Fruit fly (Drosophila melanogaster): ENCODE measurements around the gene KrT95D.
A peak's percentile ranks its signal among the peaks of the same experiment; 100 is the strongest.

KrT95D gene

dm6 chr3R:24037538-24038265 is 6.1 kb upstream of the KrT95D start, which contains the start of gene spas (continued):
- TF ChIP-seq CG2116 (GFP tag; optimal IDR thresholded peaks at IDR 0.05) = peak; percentile 63
- peak; percentile 77 for TF ChIP-seq Atf3 (GFP tag; optimal IDR thresholded peaks at IDR 0.05)
- peak; percentile 95 for TF ChIP-seq Sry-δ (GFP tag; optimal IDR thresholded peaks at IDR 0.05)
- peak; percentile 80 for TF ChIP-seq chn (GFP tag; optimal IDR thresholded peaks at IDR 0.05)
- TF ChIP-seq CG9876 (GFP tag; optimal IDR thresholded peaks at IDR 0.05) = peak; percentile 31
- TF ChIP-seq Sry-β (GFP tag; optimal IDR thresholded peaks at IDR 0.05) = peak; percentile 96
- peak; percentile 23; the same call in 1 of the 3 replicates for TF ChIP-seq CG6175 (GFP tag; IDR thresholded peaks at IDR 0.05)
- TF ChIP-seq CG17385 (GFP tag; optimal IDR thresholded peaks at IDR 0.05) = peak; percentile 26
- TF ChIP-seq CG2678 (tag; optimal IDR thresholded peaks at IDR 0.05) = peak; percentile 63
- no peak for TF ChIP-seq Sox100B (GFP tag; optimal IDR thresholded peaks at IDR 0.05)
- TF ChIP-seq peb (GFP tag; IDR thresholded peaks at IDR 0.05) = peak; percentile 63
- TF ChIP-seq CG4282 (GFP tag; optimal IDR thresholded peaks at IDR 0.05) = no peak
- peak; percentile 49 for TF ChIP-seq CG7372 (GFP tag; IDR thresholded peaks at IDR 0.05)
- peak; percentile 85 for TF ChIP-seq jumu (GFP tag; optimal IDR thresholded peaks at IDR 0.05)
- no peak for TF ChIP-seq CTCF (GFP tag; optimal IDR thresholded peaks at IDR 0.05)
- peak; percentile 76 for TF ChIP-seq mld (GFP tag; IDR thresholded peaks at IDR 0.05; ENCODE audit: partially characterized antibody)
- TF ChIP-seq CG30020 (tag; optimal IDR thresholded peaks at IDR 0.05) = peak; percentile 65
- peak; percentile 69 for TF ChIP-seq CG2712 (tag; optimal IDR thresholded peaks at IDR 0.05)
- TF ChIP-seq Hr3 (GFP tag; optimal IDR thresholded peaks at IDR 0.05) = peak; percentile 82
- TF ChIP-seq dpn (GFP tag; optimal IDR thresholded peaks at IDR 0.05) = peak; percentile 69 to 79
- no peak for TF ChIP-seq CG31365 (tag; optimal IDR thresholded peaks at IDR 0.05)
- peak; percentile 7 for TF ChIP-seq D19B (GFP tag; optimal IDR thresholded peaks at IDR 0.05)
- TF ChIP-seq CG34224 (GFP tag; IDR thresholded peaks at IDR 0.05; ENCODE audit: partially characterized antibody) = peak; percentile 86
- TF ChIP-seq CG13296 (GFP tag; optimal IDR thresholded peaks at IDR 0.05) = peak; percentile 37
- TF ChIP-seq fd64A (GFP tag; optimal IDR thresholded peaks at IDR 0.05) = no peak
- peak; percentile 34 for TF ChIP-seq caup (GFP tag; optimal IDR thresholded peaks at IDR 0.05; ENCODE audit: severe bottlenecking)
- TF ChIP-seq CG11398 (GFP tag; optimal IDR thresholded peaks at IDR 0.05) = peak; percentile 42
- peak; percentile 22 for TF ChIP-seq schlank (tag; optimal IDR thresholded peaks at IDR 0.05)
- no peak for TF ChIP-seq so (GFP tag; IDR thresholded peaks at IDR 0.05)
- no peak for TF ChIP-seq CG5180 (GFP tag; optimal IDR thresholded peaks at IDR 0.05)
- TF ChIP-seq vnd (GFP tag; IDR thresholded peaks at IDR 0.05; ENCODE audit: partially characterized antibody) = peak; percentile 96
- peak; percentile 78 for TF ChIP-seq dmrt11E (tag; optimal IDR thresholded peaks at IDR 0.05)
- TF ChIP-seq CG10565 (GFP tag; optimal IDR thresholded peaks at IDR 0.05) = no peak
- TF ChIP-seq Xbp1 (GFP tag; optimal IDR thresholded peaks at IDR 0.05) = peak; percentile 65
- peak; percentile 65 for TF ChIP-seq da (GFP tag; optimal IDR thresholded peaks at IDR 0.05)
- peak; percentile 75 for TF ChIP-seq bab2 (GFP tag; optimal IDR thresholded peaks at IDR 0.05)
- no peak for TF ChIP-seq tio (GFP tag; optimal IDR thresholded peaks at IDR 0.05)
- peak; percentile 45 for TF ChIP-seq vfl (GFP tag; optimal IDR thresholded peaks at IDR 0.05)
- TF ChIP-seq Sox102F (GFP tag; optimal IDR thresholded peaks at IDR 0.05) = no peak
- TF ChIP-seq pho (GFP tag; optimal IDR thresholded peaks at IDR 0.05) = peak; percentile 83
- TF ChIP-seq amos (GFP tag; IDR thresholded peaks at IDR 0.05; ENCODE audit: partially characterized antibody) = peak; percentile 96
- peak; percentile 57 for TF ChIP-seq ems (GFP tag; optimal IDR thresholded peaks at IDR 0.05)
- peak; percentile 92 for TF ChIP-seq CG14860 (GFP tag; IDR thresholded peaks at IDR 0.05; ENCODE audit: partially characterized antibody)
- TF ChIP-seq hbn (GFP tag; IDR thresholded peaks at IDR 0.05; ENCODE audit: partially characterized antibody) = peak; percentile 94
- no peak for TF ChIP-seq TFAM (GFP tag; optimal IDR thresholded peaks at IDR 0.05)
- TF ChIP-seq Antp (GFP tag; optimal IDR thresholded peaks at IDR 0.05) = peak; percentile 70
- TF ChIP-seq CG6813 (GFP tag; optimal IDR thresholded peaks at IDR 0.05) = no peak
- TF ChIP-seq CG8944 (GFP tag; optimal IDR thresholded peaks at IDR 0.05) = peak; percentile 58
- TF ChIP-seq Aef1 (GFP tag; IDR thresholded peaks at IDR 0.05) = peak; percentile 70

All from whole organism, embryonic.